Worm (Caenorhabditis elegans) whole organism, L4 larva: ENCODE results near the gene Y53C12B.7.

ENCODE experiments used
- D1046.2 ChIP-seq: fragments of 200-800 bp; sonication (Bioruptor generic); IDR thresholded peaks from 2 replicates; pipeline ENCODE4 v1.3.6; 2022; ENCODE audit warnings: missing genetic modification characterization, missing compliant biosample characterization
- T20F7.1 ChIP-seq: fragments of 200-800 bp; sonication (Bioruptor generic); optimal IDR thresholded peaks from 2 replicates; lab custom pipeline; 2018; ENCODE audit warnings: mild to moderate bottlenecking, missing genetic modification characterization, missing compliant biosample characterization
- Y48G9A.11 ChIP-seq: fragments of 200-800 bp; sonication (Bioruptor generic); IDR thresholded peaks from 2 replicates; pipeline ENCODE4 v1.3.6; 2022; ENCODE audit warnings: missing genetic modification reagents, missing genetic modification characterization, missing compliant biosample characterization
- aha-1 ChIP-seq: fragments of 150-350 bp; peaks from one replicate; lab custom pipeline; 2014; ENCODE audit warnings: missing biosample characterization, missing genetic modification characterization
- arid-1 ChIP-seq: fragments of 200-800 bp; sonication (Bioruptor generic); conservative IDR thresholded peaks from 2 replicates; pipeline ENCODE4 v1.3.6; 2022; ENCODE audit warnings: missing genetic modification reagents, missing genetic modification characterization, missing compliant biosample characterization
- attf-4 ChIP-seq: sonication (generic microtip); optimal IDR thresholded peaks from 3 replicates; lab custom pipeline; 2017; ENCODE audit warnings: missing biosample characterization, missing genetic modification characterization
- ceh-28 ChIP-seq: fragments of 150-350 bp; optimal IDR thresholded peaks from 2 replicates; lab custom pipeline; 2014; ENCODE audit warnings: missing biosample characterization, missing genetic modification reagents, missing genetic modification characterization
- ceh-44 ChIP-seq: fragments of 200-800 bp; sonication (Bioruptor generic); IDR thresholded peaks from 2 replicates; pipeline ENCODE4 v1.3.6; 2022; ENCODE audit warnings: missing genetic modification reagents, missing genetic modification characterization, missing compliant biosample characterization
- ceh-62 ChIP-seq: sonication (generic microtip); optimal IDR thresholded peaks from 2 replicates; lab custom pipeline; 2017; ENCODE audit warnings: missing biosample characterization, missing genetic modification characterization
- ceh-82 ChIP-seq: sonication (generic microtip); optimal IDR thresholded peaks from 2 replicates; lab custom pipeline; 2017; ENCODE audit warnings: missing biosample characterization, missing genetic modification characterization
- ces-1 ChIP-seq: fragments of 150-350 bp; sonication (generic microtip); optimal IDR thresholded peaks from 4 replicates; lab custom pipeline; 2014; ENCODE audit warnings: missing biosample characterization, missing genetic modification reagents, missing genetic modification characterization
- daf-16 ChIP-seq, 3 experiments: sonication (generic microtip); optimal IDR thresholded peaks; 2 replicates each; lab custom pipeline; 2016 to 2017; ENCODE audit warnings: missing genetic modification characterization in 3 of 3, missing genetic modification reagents in 3 of 3, mild to moderate bottlenecking in 2 of 3, missing compliant biosample characterization in 2 of 3, missing biosample characterization in 1 of 3, moderate library complexity in 1 of 3
- dmd-6 ChIP-seq: fragments of 200-800 bp; sonication (Bioruptor generic); IDR thresholded peaks from 2 replicates; pipeline ENCODE4 v1.3.6; 2022; ENCODE audit warnings: missing genetic modification reagents, missing genetic modification characterization, missing compliant biosample characterization
- dmd-8 ChIP-seq: fragments of 200-800 bp; sonication (Bioruptor generic); IDR thresholded peaks from 2 replicates; pipeline ENCODE4 v1.3.6; 2022; ENCODE audit warnings: missing genetic modification characterization, missing compliant biosample characterization
- dpl-1 ChIP-seq: fragments of 150-350 bp; optimal IDR thresholded peaks from 2 replicates; lab custom pipeline; 2014; ENCODE audit warnings: missing biosample characterization, missing genetic modification reagents, missing genetic modification characterization
- dve-1 ChIP-seq: sonication (generic microtip); optimal IDR thresholded peaks from 2 replicates; lab custom pipeline; 2017; ENCODE audit warnings: antibody characterized with exemption, mild to moderate bottlenecking, missing genetic modification characterization, missing compliant biosample characterization; ENCODE audit not compliant: insufficient read depth
- hlh-11 ChIP-seq: fragments of 200-800 bp; sonication (Bioruptor generic); optimal IDR thresholded peaks from 2 replicates; lab custom pipeline; 2018; ENCODE audit warnings: mild to moderate bottlenecking, missing genetic modification characterization, missing compliant biosample characterization
- hmg-1.1 ChIP-seq: fragments of 200-800 bp; sonication (Bioruptor generic); IDR thresholded peaks from 2 replicates; pipeline ENCODE4 v1.3.6; 2022; ENCODE audit warnings: missing genetic modification reagents, missing genetic modification characterization, missing compliant biosample characterization
- lin-1 ChIP-seq: fragments of 200-800 bp; sonication (Bioruptor generic); IDR thresholded peaks from 2 replicates; pipeline ENCODE4 v1.3.6; 2022; ENCODE audit warnings: missing genetic modification reagents, missing genetic modification characterization, missing compliant biosample characterization
- lin-13 ChIP-seq: fragments of 150-350 bp; optimal IDR thresholded peaks from 2 replicates; lab custom pipeline; 2014; ENCODE audit warnings: missing biosample characterization, missing genetic modification reagents, missing genetic modification characterization
- lin-29 ChIP-seq: fragments of 200-800 bp; sonication (Bioruptor generic); IDR thresholded peaks from 2 replicates; pipeline ENCODE4 v1.3.6; 2022; ENCODE audit warnings: missing genetic modification reagents, missing genetic modification characterization, missing compliant biosample characterization
- lin-38 ChIP-seq: fragments of 200-800 bp; sonication (Bioruptor generic); IDR thresholded peaks from 2 replicates; pipeline ENCODE4 v1.3.6; 2022; ENCODE audit warnings: missing genetic modification reagents, missing genetic modification characterization, missing compliant biosample characterization
- lsy-2 ChIP-seq, 2 experiments: fragments of 150-350 bp in 1 of 2; sonication (generic microtip) in 1 of 2; optimal IDR thresholded peaks; 2 replicates each; lab custom pipeline; 2014 to 2017; ENCODE audit warnings: missing biosample characterization in 2 of 2, missing genetic modification characterization in 2 of 2
- mdl-1 ChIP-seq, 2 experiments: fragments of 150-350 bp in 1 of 2; sonication (generic microtip) in 1 of 2; optimal IDR thresholded peaks; 2 replicates each; lab custom pipeline; 2014 to 2017; ENCODE audit warnings: missing biosample characterization in 2 of 2, missing genetic modification characterization in 2 of 2
- mdt-29 ChIP-seq: fragments of 200-800 bp; sonication (Bioruptor generic); IDR thresholded peaks from 2 replicates; pipeline ENCODE4 v1.3.6; 2022; ENCODE audit warnings: missing genetic modification reagents, missing genetic modification characterization, missing compliant biosample characterization
- mep-1 ChIP-seq: fragments of 150-350 bp; sonication (generic microtip); optimal IDR thresholded peaks from 3 replicates; lab custom pipeline; 2014; ENCODE audit warnings: missing biosample characterization, missing genetic modification characterization
- mxl-2 ChIP-seq: fragments of 200-800 bp; sonication (Bioruptor generic); conservative IDR thresholded peaks from 2 replicates; pipeline ENCODE4 v1.3.6; 2022; ENCODE audit warnings: missing genetic modification reagents, missing genetic modification characterization, missing compliant biosample characterization
- mxl-3 ChIP-seq: fragments of 200-800 bp; sonication (Bioruptor generic); optimal IDR thresholded peaks from 2 replicates; lab custom pipeline; 2018; ENCODE audit warnings: mild to moderate bottlenecking, missing genetic modification characterization, missing compliant biosample characterization
- nhr-102 ChIP-seq: sonication (generic microtip); optimal IDR thresholded peaks from 2 replicates; lab custom pipeline; 2016; ENCODE audit warnings: mild to moderate bottlenecking, missing genetic modification characterization, moderate library complexity, missing compliant biosample characterization
- nhr-11 ChIP-seq: fragments of 150-350 bp; optimal IDR thresholded peaks from 2 replicates; lab custom pipeline; 2014; ENCODE audit warnings: missing biosample characterization, missing genetic modification characterization
- nhr-28 ChIP-seq: fragments of 150-350 bp; optimal IDR thresholded peaks from 2 replicates; lab custom pipeline; 2014; ENCODE audit warnings: missing biosample characterization, missing genetic modification characterization
- nhr-6 ChIP-seq: fragments of 150-350 bp; optimal IDR thresholded peaks from 2 replicates; lab custom pipeline; 2014; ENCODE audit warnings: missing biosample characterization, missing genetic modification characterization
- nhr-77 ChIP-seq: fragments of 150-350 bp; optimal IDR thresholded peaks from 2 replicates; lab custom pipeline; 2014; ENCODE audit warnings: missing biosample characterization, missing genetic modification characterization
- pha-4 ChIP-seq, 2 experiments: fragments of 150-350 bp in 1 of 2; fragments of 200-800 bp in 1 of 2; sonication (Bioruptor generic) in 1 of 2; IDR thresholded peaks in 1 of 2; optimal IDR thresholded peaks in 1 of 2; 2 replicates each; pipeline versions ENCODE4 v1.3.6 to Lab custom; 2014 to 2022; ENCODE audit warnings: missing genetic modification characterization in 2 of 2, missing genetic modification reagents in 2 of 2, missing biosample characterization in 1 of 2, missing compliant biosample characterization in 1 of 2
- php-3 ChIP-seq: fragments of 200-800 bp; sonication (Bioruptor generic); IDR thresholded peaks from 2 replicates; pipeline ENCODE4 v1.3.6; 2022; ENCODE audit warnings: missing genetic modification reagents, missing genetic modification characterization, missing compliant biosample characterization
- pqm-1 ChIP-seq: sonication (generic microtip); optimal IDR thresholded peaks from 2 replicates; lab custom pipeline; 2017; ENCODE audit warnings: missing biosample characterization, missing genetic modification characterization
- rbr-2 ChIP-seq: sonication (generic microtip); optimal IDR thresholded peaks from 2 replicates; lab custom pipeline; 2016; ENCODE audit warnings: missing genotype, missing genetic modification characterization, missing compliant biosample characterization
- set-16 ChIP-seq: fragments of 200-800 bp; sonication (Bioruptor generic); IDR thresholded peaks from 2 replicates; pipeline ENCODE4 v1.3.6; 2022; ENCODE audit warnings: missing genetic modification reagents, missing genetic modification characterization, missing compliant biosample characterization
- snpc-4 ChIP-seq: fragments of 150-350 bp; optimal IDR thresholded peaks from 2 replicates; lab custom pipeline; 2014; ENCODE audit warnings: missing biosample characterization, missing genetic modification characterization
- spr-1 ChIP-seq: sonication (generic microtip); optimal IDR thresholded peaks from 2 replicates; lab custom pipeline; 2016; ENCODE audit warnings: mild to moderate bottlenecking, missing genetic modification characterization, missing compliant biosample characterization
- unc-62 ChIP-seq, 3 experiments: fragments of 150-350 bp in 1 of 3; sonication (generic microtip); optimal IDR thresholded peaks in 2 of 3; peaks in 1 of 3; 1 replicate in 1 of 3; 2 replicates in 2 of 3; lab custom pipeline; 2014 to 2017; ENCODE audit warnings: missing biosample characterization in 3 of 3, missing genetic modification characterization in 3 of 3, missing genetic modification reagents in 3 of 3, missing genotype in 1 of 3
- zag-1 ChIP-seq: fragments of 150-350 bp; optimal IDR thresholded peaks from 2 replicates; lab custom pipeline; 2014; ENCODE audit warnings: missing biosample characterization, missing genetic modification characterization

Gene Y53C12B.7

DNA sequence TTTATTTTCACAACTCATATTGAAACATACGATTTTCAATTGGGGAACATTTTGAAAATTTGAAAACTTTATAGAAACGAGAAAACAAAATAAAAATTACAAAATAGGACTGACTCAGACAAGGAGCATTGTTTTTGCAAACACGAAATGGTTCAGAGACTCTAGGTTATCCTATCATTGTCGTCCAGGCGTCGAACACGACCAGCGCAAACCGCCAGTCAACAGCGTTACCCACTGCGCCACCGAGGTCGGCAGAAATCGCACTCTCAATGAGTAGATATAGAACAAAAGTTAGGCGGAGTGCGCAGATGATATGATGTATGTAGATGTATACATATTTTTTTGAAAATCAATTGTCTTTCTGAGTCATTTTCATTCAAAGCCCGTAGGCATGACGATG is 21.6 kb upstream of the Y53C12B.7 start (continued):
- TF ChIP-seq mdt-29 (peak; percentile 73), ceh-82 (tag; lab: Kevin White, UChicago) (no peak), unc-62 (GFP tag; optimal IDR thresholded peaks at IDR 0.05 in 1 of 2; lab: Kevin White, UChicago) (no peak), unc-62 (tag; optimal IDR thresholded peaks at IDR 0.05; lab: Kevin White, UChicago) (no peak)

DNA sequence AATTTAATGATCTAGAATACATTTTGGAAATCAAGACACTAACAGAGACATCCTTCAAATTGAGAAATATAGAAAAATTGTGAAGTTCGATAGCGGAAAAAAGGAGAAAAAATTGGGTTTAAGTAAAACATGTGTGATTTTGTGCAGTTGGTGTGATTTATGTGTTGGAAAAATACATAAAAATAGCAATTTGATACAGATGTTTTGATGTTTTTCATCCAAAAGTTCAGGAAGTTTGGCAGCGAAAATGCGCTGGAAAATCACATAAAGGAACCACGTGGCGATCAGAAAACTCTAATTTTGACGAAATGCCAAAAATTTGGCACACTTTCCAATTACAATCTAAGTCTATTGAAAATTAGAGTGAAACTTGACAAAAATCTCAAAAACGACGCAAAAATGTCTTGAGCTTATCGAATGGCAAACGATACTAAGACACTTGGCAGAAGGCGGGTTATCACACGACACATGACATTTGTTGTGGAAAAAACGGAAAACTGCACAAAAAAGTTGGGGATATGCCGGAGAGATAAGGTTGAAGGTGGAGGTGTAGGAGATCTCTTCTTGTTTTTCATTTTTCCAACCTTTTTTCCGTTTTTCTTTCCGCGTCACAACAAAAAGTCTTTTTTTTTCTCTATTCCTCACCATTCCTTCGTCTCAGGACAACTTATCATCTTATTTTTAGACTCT is 21.0 kb upstream of the Y53C12B.7 start, which contains the start of gene ZK1321.4:
ZK1321.4 (minus strand) TSS at position 51 of the 690 bp plus-strand sequence.
- no peak for TF ChIP-seq mep-1
- TF ChIP-seq Y48G9A.11 (GFP tag; lab: Robert Waterston, UW), result no peak
- peak; percentile 12 for TF ChIP-seq nhr-11 (tag; lab: Kevin White, UChicago)
- no peak for TF ChIP-seq ceh-28 (tag; lab: Kevin White, UChicago)

DNA sequence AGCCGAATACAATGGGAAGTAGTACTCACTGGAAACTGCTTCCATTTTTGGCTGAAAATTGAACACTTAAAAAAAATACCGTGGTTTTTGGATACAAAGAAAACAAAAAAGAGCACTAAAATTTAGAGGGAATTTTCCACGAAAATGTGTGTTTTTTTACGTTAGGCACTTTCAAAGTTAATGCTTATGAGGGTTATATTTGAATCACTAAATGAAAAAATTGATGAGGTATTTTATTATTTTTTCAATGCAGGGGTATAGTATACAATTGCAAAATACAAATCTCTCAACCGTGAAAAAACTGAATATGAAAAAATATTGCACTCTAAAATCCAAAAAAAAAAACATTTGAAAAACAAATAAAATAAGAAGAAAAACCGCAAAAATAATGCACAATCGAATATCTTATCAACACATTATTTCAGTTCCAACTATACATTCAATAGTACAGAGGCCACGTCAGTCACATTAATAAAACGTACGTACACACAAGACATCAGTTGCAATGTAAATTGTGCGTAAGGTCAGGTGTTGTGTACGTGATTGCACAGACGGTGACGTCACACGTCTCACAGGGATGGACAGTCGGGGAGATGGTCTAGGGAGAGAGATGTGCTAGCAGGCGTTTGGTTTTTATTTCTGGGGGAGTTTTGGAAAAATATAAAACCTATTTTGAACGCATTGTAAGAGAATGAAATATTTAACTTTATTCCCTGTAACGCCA is 16.9 kb upstream of the Y53C12B.7 start, which contains the start of gene aqp-10:
aqp-10 (minus strand) TSS at position 51 of the 724 bp plus-strand sequence.
- TF ChIP-seq hlh-11 (tag; lab: Kevin White, UChicago) (peak; percentile 80), nhr-77 (peak; percentile 35), arid-1 (GFP tag; lab: Robert Waterston, UW) (0 out of 2 replicates have a peak, but pooled peaks have one; percentile 28), ceh-28 (tag; lab: Kevin White, UChicago) (no peak), lin-1 (GFP tag; lab: Robert Waterston, UW) (0 out of 2 replicates have a peak, but pooled peaks have one; percentile 10), zag-1 (no peak), dmd-8 (GFP tag; lab: Robert Waterston, UW) (0 out of 2 replicates have a peak, but pooled peaks have one; percentile 37), ces-1 (GFP tag; lab: Kevin White, UChicago) (no peak), nhr-102 (peak; percentile 76), ceh-62 (tag; lab: Kevin White, UChicago) (no peak), pha-4 (GFP tag; IDR thresholded peaks at IDR 0.05; lab: Robert Waterston, UW) (no peak), pha-4 (tag; optimal IDR thresholded peaks at IDR 0.05; lab: Kevin White, UChicago) (peak; percentile 14), ceh-44 (no peak), lsy-2 (tag; optimal IDR thresholded peaks at IDR 0.05; lab: Kevin White, UChicago) (peak in 1 of 2 experiments; percentile 74), pqm-1 (peak; percentile 73), dpl-1 (peak; percentile 49), mxl-2 (GFP tag; lab: Robert Waterston, UW) (0 out of 2 replicates have a peak, but pooled peaks have one; percentile 23), mep-1 (peak; percentile 45), attf-4 (tag; lab: Kevin White, UChicago) (no peak), aha-1 (tag; lab: Kevin White, UChicago) (peak; percentile 86), daf-16 (GFP tag; optimal IDR thresholded peaks at IDR 0.05; lab: Kevin White, UChicago) (peak in 1 of 2 experiments; percentile 68), daf-16 (tag; optimal IDR thresholded peaks at IDR 0.05; lab: Kevin White, UChicago) (peak; percentile 80), lin-38 (GFP tag; lab: Robert Waterston, UW) (peak; percentile 51), T20F7.1 (peak; percentile 53), spr-1 (tag; lab: Kevin White, UChicago) (peak; percentile 15), nhr-28 (tag; lab: Kevin White, UChicago) (peak; percentile 70), set-16 (GFP tag; lab: Robert Waterston, UW) (no peak), snpc-4 (tag; lab: Kevin White, UChicago) (no peak), dve-1 (tag; lab: Kevin White, UChicago) (peak; percentile 71), php-3 (GFP tag; lab: Robert Waterston, UW) (0 out of 2 replicates have a peak, but pooled peaks have one; percentile 42), lin-13 (GFP tag; lab: Kevin White, UChicago) (no peak), mxl-3 (GFP tag; lab: Kevin White, UChicago) (peak; percentile 5), D1046.2 (GFP tag; lab: Robert Waterston, UW) (no peak), lin-29 (GFP tag; lab: Robert Waterston, UW) (no peak), nhr-6 (tag; lab: Kevin White, UChicago) (peak; percentile 74), mdl-1 (tag; optimal IDR thresholded peaks at IDR 0.05; lab: Kevin White, UChicago) (peak in 1 of 2 experiments; percentile 20), dmd-6 (peak; percentile 79), hmg-1.1 (GFP tag; lab: Robert Waterston, UW) (peak; percentile 70), rbr-2 (tag; lab: Kevin White, UChicago) (peak; percentile 29)
